Worm (Caenorhabditis elegans) whole organism, L3 larva: ENCODE results near the gene trpp-3.

Experiments used
- R02D3.7 ChIP-seq: fragments of 150-350 bp; optimal IDR thresholded peaks from 2 replicates; lab custom pipeline; 2014; ENCODE audit warnings: missing biosample characterization, missing genetic modification characterization
- ZK546.5 ChIP-seq: sonication (generic microtip); optimal IDR thresholded peaks from 2 replicates; lab custom pipeline; 2017; ENCODE audit warnings: missing biosample characterization, missing genetic modification characterization
- aly-2 ChIP-seq: fragments of 150-350 bp; optimal IDR thresholded peaks from 2 replicates; lab custom pipeline; 2014; ENCODE audit warnings: missing biosample characterization, missing genetic modification characterization
- ceh-16 ChIP-seq: sonication (generic microtip); optimal IDR thresholded peaks from 2 replicates; lab custom pipeline; 2017; ENCODE audit warnings: missing biosample characterization, missing genetic modification characterization
- ceh-82 ChIP-seq: fragments of 150-350 bp; optimal IDR thresholded peaks from 2 replicates; lab custom pipeline; 2014; ENCODE audit warnings: missing biosample characterization, missing genetic modification characterization
- ceh-9 ChIP-seq: sonication (generic microtip); optimal IDR thresholded peaks from 2 replicates; lab custom pipeline; 2018; ENCODE audit warnings: missing biosample characterization, missing genetic modification characterization
- egl-5 ChIP-seq: fragments of 150-350 bp; optimal IDR thresholded peaks from 2 replicates; lab custom pipeline; 2017; ENCODE audit warnings: missing biosample characterization, missing genetic modification reagents, missing genetic modification characterization, inconsistent platforms
- elt-2 ChIP-seq: sonication (generic microtip); optimal IDR thresholded peaks from 2 replicates; lab custom pipeline; 2016; ENCODE audit warnings: missing genetic modification reagents, mild to moderate bottlenecking, missing genetic modification characterization, missing compliant biosample characterization
- elt-3 ChIP-seq, 3 experiments: fragments of 150-350 bp in 1 of 3; sonication (generic microtip) in 2 of 3; optimal IDR thresholded peaks; 2 replicates in 2 of 3; 4 replicates in 1 of 3; lab custom pipeline; 2014 to 2017; ENCODE audit warnings: missing biosample characterization in 3 of 3, missing genetic modification characterization in 3 of 3
- eor-1 ChIP-seq, 2 experiments: fragments of 150-350 bp; optimal IDR thresholded peaks; 2 replicates each; lab custom pipeline; 2014 to 2018; ENCODE audit warnings: missing biosample characterization in 2 of 2, missing genetic modification characterization in 2 of 2
- fkh-10 ChIP-seq: sonication (generic microtip); optimal IDR thresholded peaks from 2 replicates; lab custom pipeline; 2017; ENCODE audit warnings: missing biosample characterization, missing genetic modification reagents, missing genetic modification characterization
- fos-1 ChIP-seq: fragments of 150-350 bp; optimal IDR thresholded peaks from 2 replicates; lab custom pipeline; 2014; ENCODE audit warnings: missing biosample characterization, missing genetic modification characterization
- hmg-11 ChIP-seq: sonication (generic microtip); optimal IDR thresholded peaks from 2 replicates; lab custom pipeline; 2016; ENCODE audit warnings: missing genetic modification characterization, missing compliant biosample characterization
- jun-1 ChIP-seq: fragments of 150-350 bp; optimal IDR thresholded peaks from 2 replicates; lab custom pipeline; 2014; ENCODE audit warnings: missing biosample characterization, missing genetic modification reagents, missing genetic modification characterization
- lin-15B ChIP-seq: fragments of 150-350 bp; optimal IDR thresholded peaks from 2 replicates; lab custom pipeline; 2014; ENCODE audit warnings: missing biosample characterization, missing genetic modification characterization
- lin-39 ChIP-seq: fragments of 150-350 bp; optimal IDR thresholded peaks from 2 replicates; lab custom pipeline; 2018; ENCODE audit warnings: missing biosample characterization, missing genetic modification reagents, missing genetic modification characterization
- lsy-12 ChIP-seq: sonication (generic microtip); optimal IDR thresholded peaks from 2 replicates; lab custom pipeline; 2016; ENCODE audit warnings: mild to moderate bottlenecking, missing genetic modification characterization, missing compliant biosample characterization
- mdl-1 ChIP-seq: fragments of 150-350 bp; optimal IDR thresholded peaks from 2 replicates; lab custom pipeline; 2014; ENCODE audit warnings: missing biosample characterization, missing genetic modification characterization
- nfya-1 ChIP-seq: sonication (generic microtip); optimal IDR thresholded peaks from 2 replicates; lab custom pipeline; 2017; ENCODE audit warnings: missing genetic modification characterization, mild to moderate bottlenecking, missing compliant biosample characterization, antibody characterized with exemption, moderate library complexity; ENCODE audit not compliant: insufficient read depth
- nhr-12 ChIP-seq: fragments of 150-350 bp; optimal IDR thresholded peaks from 2 replicates; lab custom pipeline; 2014; ENCODE audit warnings: missing biosample characterization, missing genetic modification characterization
- nhr-23 ChIP-seq: fragments of 150-350 bp; optimal IDR thresholded peaks from 2 replicates; lab custom pipeline; 2014; ENCODE audit warnings: missing biosample characterization, missing genetic modification reagents, missing genetic modification characterization
- nhr-25 ChIP-seq: sonication (generic microtip); optimal IDR thresholded peaks from 2 replicates; lab custom pipeline; 2017; ENCODE audit warnings: missing biosample characterization, missing genetic modification characterization
- nhr-28 ChIP-seq: fragments of 150-350 bp; optimal IDR thresholded peaks from 2 replicates; lab custom pipeline; 2014; ENCODE audit warnings: missing biosample characterization, missing genetic modification characterization
- nhr-43 ChIP-seq: sonication (generic microtip); optimal IDR thresholded peaks from 2 replicates; lab custom pipeline; 2016; ENCODE audit warnings: mild to moderate bottlenecking, missing genetic modification characterization, missing compliant biosample characterization; ENCODE audit not compliant: poor library complexity, severe bottlenecking
- nhr-77 ChIP-seq: fragments of 150-350 bp; optimal IDR thresholded peaks from 2 replicates; lab custom pipeline; 2014; ENCODE audit warnings: missing biosample characterization, missing genetic modification characterization
- pha-4 ChIP-seq: fragments of 150-350 bp; optimal IDR thresholded peaks from 2 replicates; lab custom pipeline; 2014; ENCODE audit warnings: missing biosample characterization, missing genetic modification reagents, missing genetic modification characterization
- pqm-1 ChIP-seq: fragments of 150-350 bp; optimal IDR thresholded peaks from 2 replicates; lab custom pipeline; 2017; ENCODE audit warnings: missing biosample characterization, missing genetic modification characterization, inconsistent platforms
- sea-2 ChIP-seq: fragments of 150-350 bp; sonication (generic microtip); optimal IDR thresholded peaks from 4 replicates; lab custom pipeline; 2014; ENCODE audit warnings: missing biosample characterization, missing genetic modification reagents, missing genetic modification characterization
- unc-39 ChIP-seq: sonication (generic microtip); optimal IDR thresholded peaks from 4 replicates; lab custom pipeline; 2017; ENCODE audit warnings: missing biosample characterization, missing genetic modification characterization
- ztf-11 ChIP-seq: fragments of 150-350 bp; optimal IDR thresholded peaks from 2 replicates; lab custom pipeline; 2014; ENCODE audit warnings: missing biosample characterization, missing genetic modification characterization
- ztf-4 ChIP-seq: fragments of 150-350 bp; optimal IDR thresholded peaks from 2 replicates; lab custom pipeline; 2014; ENCODE audit warnings: missing biosample characterization, missing genetic modification characterization

trpp-3 gene

ce11 chrIII:9525252-9525651 lies at the start of gene trpp-3:
trpp-3 (plus strand) TSS chrIII:9525552.
- TF ChIP-seq unc-39 (tag; lab: Kevin White, UChicago) = no peak
- no peak for TF ChIP-seq nhr-25 (tag; lab: Kevin White, UChicago)
- no peak for TF ChIP-seq sea-2 (GFP tag; lab: Kevin White, UChicago)
- TF ChIP-seq fkh-10 (GFP tag; lab: Kevin White, UChicago) = no peak
- TF ChIP-seq jun-1 = no peak
- TF ChIP-seq nhr-23 = no peak
- TF ChIP-seq, all 47 proteins: peak for 0

- TF ChIP-seq elt-2 (tag; lab: Kevin White, UChicago) (peak; percentile 18), fos-1 (tag; lab: Kevin White, UChicago) (no peak), pqm-1 (tag; lab: Kevin White, UChicago) (peak; percentile 17)
These were observed 48.8 kb upstream of the trpp-3 start for ce11 chrIII:9476564-9476963.

- TF ChIP-seq ceh-82 (tag; lab: Kevin White, UChicago) (no peak), nhr-25 (tag; lab: Kevin White, UChicago) (peak; percentile 53), jun-1 (no peak), R02D3.7 (tag; lab: Kevin White, UChicago) (no peak), lin-15B (no peak), pha-4 (tag; lab: Kevin White, UChicago) (peak; percentile 18), nhr-43 (tag; lab: Kevin White, UChicago) (no peak), nhr-12 (tag; lab: Kevin White, UChicago) (no peak)
These were observed 42.8 kb upstream of the trpp-3 start for ce11 chrIII:9482423-9482993.

ce11 chrIII:9483716-9484115 lies 41.6 kb upstream of the trpp-3 start:
- TF ChIP-seq eor-1 (tag; optimal IDR thresholded peaks at IDR 0.05; lab: Kevin White, UChicago) = no peak
- peak; percentile 57 for TF ChIP-seq lin-15B
- TF ChIP-seq nhr-28 (tag; lab: Kevin White, UChicago) = no peak
- no peak for TF ChIP-seq ztf-11
- no peak for TF ChIP-seq nhr-12 (tag; lab: Kevin White, UChicago)
- peak; percentile 65 for TF ChIP-seq nfya-1 (tag; lab: Kevin White, UChicago)
- peak; percentile 0 for TF ChIP-seq lin-39 (tag; lab: Kevin White, UChicago)
- TF ChIP-seq ztf-4 (tag; lab: Kevin White, UChicago) = no peak
- TF ChIP-seq ceh-16 (tag; lab: Kevin White, UChicago) = no peak
- no peak for TF ChIP-seq ceh-9 (tag; lab: Kevin White, UChicago)
- no peak for TF ChIP-seq elt-3 (tag; optimal IDR thresholded peaks at IDR 0.05; lab: Kevin White, UChicago)
- no peak for TF ChIP-seq egl-5 (tag; lab: Kevin White, UChicago)

- TF ChIP-seq unc-39 (tag; lab: Kevin White, UChicago) = no peak
- TF ChIP-seq ZK546.5 = no peak
- no peak for TF ChIP-seq nhr-43 (tag; lab: Kevin White, UChicago)
- no peak for TF ChIP-seq mdl-1
- TF ChIP-seq lsy-12 (tag; lab: Kevin White, UChicago) = no peak
- TF ChIP-seq nfya-1 (tag; lab: Kevin White, UChicago) = no peak
- TF ChIP-seq aly-2 (tag; lab: Kevin White, UChicago) = no peak
- no peak for TF ChIP-seq lin-39 (tag; lab: Kevin White, UChicago)
- no peak for TF ChIP-seq nhr-77
- TF ChIP-seq hmg-11 (tag; lab: Kevin White, UChicago) = no peak
- no peak for TF ChIP-seq pqm-1 (tag; lab: Kevin White, UChicago)
- TF ChIP-seq elt-3 (tag; optimal IDR thresholded peaks at IDR 0.05; lab: Kevin White, UChicago) = no peak
- TF ChIP-seq ceh-9 (tag; lab: Kevin White, UChicago) = no peak
- no peak for TF ChIP-seq nhr-25 (tag; lab: Kevin White, UChicago)
- TF ChIP-seq jun-1 = no peak
- no peak for TF ChIP-seq lin-15B
- TF ChIP-seq pha-4 (tag; lab: Kevin White, UChicago) = no peak
- TF ChIP-seq, all 47 proteins: peak for 0
These were observed 40.0 kb upstream of the trpp-3 start, which contains the start of gene bre-3 for ce11 chrIII:9485373-9485772. bre-3 (minus strand) TSS chrIII:9485473.
